Worm (Caenorhabditis elegans): ENCODE data around the gene mrp-6.

The mrp-6 gene

ce11 chrX:4143260-4144018 lies 43.1 kb downstream of the mrp-6 start:
- TF ChIP-seq somi-1 (GFP tag; optimal IDR thresholded peaks at IDR 0.05), result peak; percentile 45
- TF ChIP-seq dox-1 (GFP tag; IDR thresholded peaks at IDR 0.05), result 0 out of 2 replicates have a peak, but pooled peaks have one; percentile 25
- TF ChIP-seq cebp-1 (GFP tag; IDR thresholded peaks at IDR 0.05), result no peak
- TF ChIP-seq cebp-1 (tag; optimal IDR thresholded peaks at IDR 0.05), result peak; percentile 33
- TF ChIP-seq Y56A3A.18 (GFP tag; IDR thresholded peaks at IDR 0.05), result no peak
- TF ChIP-seq madf-3 (GFP tag; IDR thresholded peaks at IDR 0.05), result no peak

- TF ChIP-seq ama-1 (optimal IDR thresholded peaks at IDR 0.05), result peak; percentile 19
- TF ChIP-seq ama-1 (GFP tag; optimal IDR thresholded peaks at IDR 0.05), result no peak
- TF ChIP-seq F57C9.4 (tag; optimal IDR thresholded peaks at IDR 0.05), result no peak
- TF ChIP-seq K12H6.12 (tag; optimal IDR thresholded peaks at IDR 0.05), result peak; percentile 14
- TF ChIP-seq ZK185.1 (tag; optimal IDR thresholded peaks at IDR 0.05; ENCODE audit: poor library complexity, severe bottlenecking), result peak; percentile 16
- peak; percentile 62 for TF ChIP-seq ekl-4 (GFP tag; IDR thresholded peaks at IDR 0.05)
- no peak for TF ChIP-seq repo-1 (tag; optimal IDR thresholded peaks at IDR 0.05)
- TF ChIP-seq K11D2.4 (GFP tag; IDR thresholded peaks at IDR 0.05), result peak; percentile 65
- no peak for TF ChIP-seq rcor-1 (GFP tag; IDR thresholded peaks at IDR 0.05)
- peak; percentile 48 for TF ChIP-seq nhr-80 (tag; optimal IDR thresholded peaks at IDR 0.05)
- TF ChIP-seq let-607 (tag; optimal IDR thresholded peaks at IDR 0.05), result peak in 1 of 2 experiments; percentile 34
- peak; percentile 13 for TF ChIP-seq unc-62 (GFP tag; optimal IDR thresholded peaks at IDR 0.05)
- peak in 1 of 3 experiments; percentile 22 for TF ChIP-seq lin-35 (GFP tag; optimal IDR thresholded peaks at IDR 0.05)
- no peak for TF ChIP-seq cebp-1 (GFP tag; IDR thresholded peaks at IDR 0.05)
- TF ChIP-seq cebp-1 (tag; optimal IDR thresholded peaks at IDR 0.05), result no peak
These were observed 43.8 kb downstream of the mrp-6 start for ce11 chrX:4142648-4143259.

ce11 chrX:4142202-4142601 lies 44.4 kb downstream of the mrp-6 start:
- TF ChIP-seq madf-3 (GFP tag; IDR thresholded peaks at IDR 0.05), result 0 out of 2 replicates have a peak, but pooled peaks have one; percentile 15
- no peak for TF ChIP-seq B0035.1 (tag; optimal IDR thresholded peaks at IDR 0.05)
- TF ChIP-seq lag-1 (GFP tag; IDR thresholded peaks at IDR 0.05), result no peak
- no peak for TF ChIP-seq attf-3 (GFP tag; conservative IDR thresholded peaks at IDR 0.05)
- TF ChIP-seq F57C9.4 (tag; optimal IDR thresholded peaks at IDR 0.05), result no peak
- TF ChIP-seq F37B4.10 (GFP tag; IDR thresholded peaks at IDR 0.05), result 0 out of 2 replicates have a peak, but pooled peaks have one; percentile 63
- peak; percentile 90 for TF ChIP-seq cebp-1 (GFP tag; IDR thresholded peaks at IDR 0.05)
- peak; percentile 98 for TF ChIP-seq cebp-1 (tag; optimal IDR thresholded peaks at IDR 0.05)
- no peak for TF ChIP-seq nfya-1 (tag; optimal IDR thresholded peaks at IDR 0.05; ENCODE audit: borderline replicate concordance, insufficient read depth)
- TF ChIP-seq F52B5.7 (tag; optimal IDR thresholded peaks at IDR 0.05), result no peak
- TF ChIP-seq rpc-1 (optimal IDR thresholded peaks at IDR 0.05), result no peak
- TF ChIP-seq rpc-1 (tag; optimal IDR thresholded peaks at IDR 0.05), result no peak
- peak; percentile 46 for TF ChIP-seq hmg-1.2 (GFP tag; IDR thresholded peaks at IDR 0.05)
- peak; percentile 66 for TF ChIP-seq K12H6.12 (tag; optimal IDR thresholded peaks at IDR 0.05)
- TF ChIP-seq F22D6.2 (tag; optimal IDR thresholded peaks at IDR 0.05), result peak; percentile 18
- TF ChIP-seq tlf-1 (GFP tag; optimal IDR thresholded peaks at IDR 0.05), result peak; percentile 50
- TF ChIP-seq C06A6.2 (GFP tag; conservative IDR thresholded peaks at IDR 0.05), result peak; percentile 79
- peak; percentile 92 for TF ChIP-seq chd-7 (tag; optimal IDR thresholded peaks at IDR 0.05)
- no peak for TF ChIP-seq unc-130 (GFP tag; optimal IDR thresholded peaks at IDR 0.05)
- no peak for TF ChIP-seq him-1 (tag; optimal IDR thresholded peaks at IDR 0.05)
- TF ChIP-seq akir-1 (GFP tag; optimal IDR thresholded peaks at IDR 0.05), result peak; percentile 29
- TF ChIP-seq sea-2 (GFP tag; IDR thresholded peaks at IDR 0.05), result no peak
- TF ChIP-seq pha-4 (tag; optimal IDR thresholded peaks at IDR 0.05), result no peak
- TF ChIP-seq egl-18 (GFP tag; IDR thresholded peaks at IDR 0.05), result no peak
- TF ChIP-seq attf-5 (GFP tag; optimal IDR thresholded peaks at IDR 0.05), result peak; percentile 71
- no peak for TF ChIP-seq ZK185.1 (tag; optimal IDR thresholded peaks at IDR 0.05; ENCODE audit: poor library complexity, severe bottlenecking)
- TF ChIP-seq nhr-80 (tag; optimal IDR thresholded peaks at IDR 0.05), result peak; percentile 52
- TF ChIP-seq B0336.3 (GFP tag; IDR thresholded peaks at IDR 0.05), result peak; percentile 82
- TF ChIP-seq ama-1 (optimal IDR thresholded peaks at IDR 0.05), result no peak
- TF ChIP-seq ama-1 (GFP tag; optimal IDR thresholded peaks at IDR 0.05), result peak in 1 of 2 experiments; percentile 52
- peak; percentile 65; the same call in 1 of the 2 replicates for TF ChIP-seq pbrm-1 (GFP tag; IDR thresholded peaks at IDR 0.05)
- no peak for TF ChIP-seq T26A5.8 (tag; optimal IDR thresholded peaks at IDR 0.05)
- peak; percentile 56 for TF ChIP-seq tbp1 (GFP tag; optimal IDR thresholded peaks at IDR 0.05)
